Fruit fly (Drosophila melanogaster) whole organism, wandering third instar larva: Measurements from ENCODE around the gene CG2493.
"Not testable (repeated sequence)": the region's sequence is repeated elsewhere in the genome, so short reads cannot be mapped to it uniquely, and the experiment has no call there.

Experiments used
- Abd-B ChIP-seq: fragments of >200 bp; optimal IDR thresholded peaks from 2 replicates; lab custom pipeline; 2017; ENCODE audit warnings: missing biosample characterization, missing genetic modification characterization
- CG32264 ChIP-seq: fragments of 200-800 bp; sonication (Bioruptor generic); optimal IDR thresholded peaks from 2 replicates; lab custom pipeline; 2016; ENCODE audit warnings: missing biosample characterization, missing genetic modification characterization
- CG9705 ChIP-seq: fragments of 200-800 bp; sonication (Bioruptor generic); optimal IDR thresholded peaks from 2 replicates; lab custom pipeline; 2018; ENCODE audit warnings: missing biosample characterization, mild to moderate bottlenecking, missing genetic modification characterization
- GATAd ChIP-seq: sonication (Bioruptor generic); optimal IDR thresholded peaks from 2 replicates; lab custom pipeline; 2016; ENCODE audit warnings: missing biosample characterization, missing genetic modification characterization
- Hnf4 ChIP-seq: fragments of 200-800 bp; sonication (Bioruptor generic); optimal IDR thresholded peaks from 2 replicates; lab custom pipeline; 2016; ENCODE audit warnings: missing biosample characterization, mild to moderate bottlenecking, missing genetic modification characterization
- Myc ChIP-seq: fragments of >200 bp; optimal IDR thresholded peaks from 2 replicates; lab custom pipeline; 2017
- Rel ChIP-seq, 2 experiments: fragments of 200-800 bp; sonication (Bioruptor generic) in 1 of 2; optimal IDR thresholded peaks; 2 replicates in 1 of 2; 3 replicates in 1 of 2; lab custom pipeline; 2016 to 2019; ENCODE audit warnings: mild to moderate bottlenecking in 2 of 2, missing biosample characterization in 2 of 2, missing genetic modification characterization in 2 of 2, moderate library complexity in 1 of 2
- Vsx2 ChIP-seq: fragments of 200-300, 225-300 bp; sonication (Bioruptor generic); optimal IDR thresholded peaks from 2 replicates; lab custom pipeline; 2018; ENCODE audit warnings: missing biosample characterization, missing genetic modification characterization; ENCODE audit not compliant: partially characterized antibody
- dsf ChIP-seq: sonication (Bioruptor generic); optimal IDR thresholded peaks from 2 replicates; lab custom pipeline; 2016; ENCODE audit warnings: missing biosample characterization, missing genetic modification characterization, borderline replicate concordance
- psq ChIP-seq: fragments of 200-800 bp; sonication (Bioruptor generic); optimal IDR thresholded peaks from 3 replicates; lab custom pipeline; 2017; ENCODE audit warnings: missing biosample characterization, mild to moderate bottlenecking, missing genetic modification characterization, moderate library complexity
- tai ChIP-seq: sonication (Bioruptor generic); optimal IDR thresholded peaks from 2 replicates; lab custom pipeline; 2016; ENCODE audit warnings: missing biosample characterization, missing genetic modification characterization

dm6 chr2L:20458975-20459374 is 4.3 kb downstream of the CG2493 start, which contains the start of the genes CG18858 and Cdc23:
- TF ChIP-seq Hnf4 (GFP tag; lab: Kevin White, UChicago); dsf (GFP tag; lab: Kevin White, UChicago); CG9705 (GFP tag; lab: Kevin White, UChicago); psq (GFP tag; lab: Kevin White, UChicago); Vsx2 (GFP tag; lab: Kevin White, UChicago); GATAd (GFP tag; lab: Kevin White, UChicago); tai (GFP tag; lab: Kevin White, UChicago); Rel (GFP tag; optimal IDR thresholded peaks at IDR 0.05; lab: Kevin White, UChicago); Rel (tag; optimal IDR thresholded peaks at IDR 0.05; lab: Kevin White, UChicago); CG32264 (GFP tag; lab: Kevin White, UChicago); Abd-B (GFP tag; lab: Kevin White, UChicago); Myc (lab: Kevin White, UChicago): not testable (repeated sequence)
